Worm (Caenorhabditis elegans) whole organism, midembryonic: ENCODE data around the gene F02A9.1.
A peak's percentile ranks its signal among the peaks of the same experiment; 100 is the strongest.

Source experiments
- flt-1 ChIP-seq: fragments of 200-800 bp; sonication (Bioruptor generic); IDR thresholded peaks from 2 replicates; pipeline ENCODE4 v1.3.6; 2022; ENCODE audit warnings: missing genetic modification characterization, missing compliant biosample characterization
- tab-1 ChIP-seq: fragments of 200-800 bp; sonication (Bioruptor generic); IDR thresholded peaks from 2 replicates; pipeline ENCODE4 v1.3.6; 2022; ENCODE audit warnings: missing genetic modification characterization, missing compliant biosample characterization

DNA sequence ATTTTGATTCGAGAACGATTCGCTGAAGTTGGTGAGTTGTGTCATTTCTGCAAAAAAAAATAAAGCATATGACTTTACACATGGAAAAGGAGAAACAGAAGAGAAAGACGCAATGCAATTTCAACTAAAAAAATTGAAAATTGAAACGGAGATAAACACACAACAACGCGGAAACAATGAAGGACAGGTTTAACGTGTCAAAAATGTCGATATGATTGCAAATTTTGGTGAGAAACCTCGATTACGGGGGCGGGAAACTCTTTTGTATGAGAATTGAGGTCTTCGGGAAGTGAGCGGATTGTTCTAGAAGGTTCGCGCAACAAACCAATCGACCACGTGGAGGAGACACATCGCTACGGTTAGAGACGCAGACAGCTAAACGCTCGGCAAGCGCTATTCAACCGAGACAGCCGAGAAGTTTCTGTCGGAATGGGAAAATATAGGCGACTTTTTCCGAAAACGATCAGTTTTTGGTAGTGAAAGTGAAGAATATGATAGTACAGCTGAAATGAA, 23.8 kb downstream of the F02A9.1 start, which contains the start of gene R107.5:
- peak; percentile 78 for TF ChIP-seq flt-1 (GFP tag; lab: Robert Waterston, UW)
- no peak for TF ChIP-seq tab-1 (GFP tag; lab: Robert Waterston, UW)
